Fruit fly (Drosophila melanogaster): ENCODE data around the gene Argk2.

The Argk2 gene

dm6 chr3L:9047062-9047461 lies at the start of gene Argk2:
Gene Argk2 (plus strand): TSS chr3L:9047439.
- no peak for TF ChIP-seq noc (tag; optimal IDR thresholded peaks at IDR 0.05)

dm6 chr3L:8997686-8998239 lies 49.5 kb upstream of the Argk2 start, which contains the start of the genes smg and CG5087:
Gene smg (minus strand): TSS chr3L:8997989.
Gene CG5087 (plus strand): TSS chr3L:8998184.
- peak; percentile 31 for TF ChIP-seq noc (tag; optimal IDR thresholded peaks at IDR 0.05)

dm6 chr3L:9002527-9002926 lies 44.7 kb upstream of the Argk2 start:
- no peak for TF ChIP-seq noc (tag; optimal IDR thresholded peaks at IDR 0.05)

dm6 chr3L:9003369-9003768 lies 43.9 kb upstream of the Argk2 start:
- TF ChIP-seq noc (tag; optimal IDR thresholded peaks at IDR 0.05), result no peak

dm6 chr3L:9004788-9005246 lies 42.4 kb upstream of the Argk2 start, which contains the start of gene Doc3:
Gene Doc3 (plus strand): TSS chr3L:9005196.
- TF ChIP-seq noc (tag; optimal IDR thresholded peaks at IDR 0.05), result no peak

dm6 chr3L:9009738-9010137 lies 37.5 kb upstream of the Argk2 start, which contains the start of gene CG5194:
Gene CG5194 (minus strand): TSS chr3L:9009838.
- no peak for TF ChIP-seq noc (tag; optimal IDR thresholded peaks at IDR 0.05)

dm6 chr3L:9011485-9012389 lies 35.5 kb upstream of the Argk2 start:
- no peak for TF ChIP-seq noc (tag; optimal IDR thresholded peaks at IDR 0.05)

dm6 chr3L:9013745-9014144 lies 33.5 kb upstream of the Argk2 start:
- no peak for TF ChIP-seq noc (tag; optimal IDR thresholded peaks at IDR 0.05)

- no peak for TF ChIP-seq noc (tag; optimal IDR thresholded peaks at IDR 0.05)
These were observed 29.8 kb upstream of the Argk2 start for dm6 chr3L:9017414-9017813.

- TF ChIP-seq noc (tag; optimal IDR thresholded peaks at IDR 0.05), result no peak
These were observed 28.0 kb upstream of the Argk2 start, which contains the start of gene Doc2 for dm6 chr3L:9019196-9019662. Gene Doc2 (minus strand): TSS chr3L:9019246.

- peak; percentile 57 for TF ChIP-seq noc (tag; optimal IDR thresholded peaks at IDR 0.05)
These were observed 26.5 kb upstream of the Argk2 start for dm6 chr3L:9020436-9021370.

- TF ChIP-seq noc (tag; optimal IDR thresholded peaks at IDR 0.05), result peak; percentile 78
These were observed 23.6 kb upstream of the Argk2 start for dm6 chr3L:9023627-9024026.

dm6 chr3L:9024741-9025140 lies 22.5 kb upstream of the Argk2 start:
- no peak for TF ChIP-seq noc (tag; optimal IDR thresholded peaks at IDR 0.05)

- peak; percentile 36 for TF ChIP-seq noc (tag; optimal IDR thresholded peaks at IDR 0.05)
These were observed 22.1 kb upstream of the Argk2 start for dm6 chr3L:9025178-9025577.

- peak; percentile 47 for TF ChIP-seq noc (tag; optimal IDR thresholded peaks at IDR 0.05)
These were observed 21.6 kb upstream of the Argk2 start for dm6 chr3L:9025680-9026079.

- no peak for TF ChIP-seq noc (tag; optimal IDR thresholded peaks at IDR 0.05)
These were observed 20.7 kb upstream of the Argk2 start for dm6 chr3L:9026568-9026967.
